Fruit fly (Drosophila melanogaster) whole organism, embryonic: ENCODE results near the gene lwr.
A peak's percentile ranks its signal among the peaks of the same experiment; 100 is the strongest.

Source experiments
- Asciz ChIP-seq: fragments of 200-800 bp; sonication (Bioruptor generic); optimal IDR thresholded peaks from 2 replicates; lab custom pipeline; 2017; ENCODE audit warnings: missing biosample characterization, mild to moderate bottlenecking, missing genetic modification characterization, missing genetic modification reagents
- Atf3 ChIP-seq: fragments of 200-800 bp; sonication (Bioruptor generic); optimal IDR thresholded peaks from 3 replicates; lab custom pipeline; 2016; ENCODE audit warnings: missing biosample characterization, missing genetic modification characterization
- Awh ChIP-seq: fragments of 200-800 bp; sonication (Bioruptor generic); IDR thresholded peaks from 2 replicates; pipeline ENCODE4, ENCODE4 v1.3.6; 2022; ENCODE audit warnings: missing biosample characterization, missing genetic modification characterization
- BtbVII ChIP-seq: fragments of 200-800 bp; sonication (Bioruptor generic); optimal IDR thresholded peaks from 3 replicates; lab custom pipeline; 2017; ENCODE audit warnings: missing biosample characterization, mild to moderate bottlenecking, missing genetic modification characterization
- CG12659 ChIP-seq: fragments of 200-800 bp; sonication (Bioruptor generic); optimal IDR thresholded peaks from 3 replicates; lab custom pipeline; 2017; ENCODE audit warnings: mild to moderate bottlenecking, missing biosample characterization, missing genetic modification reagents, missing genetic modification characterization
- CG14667 ChIP-seq: fragments of 200-800 bp; sonication (Bioruptor generic); IDR thresholded peaks from 2 replicates; pipeline ENCODE4 v1.3.6; 2022; ENCODE audit warnings: missing biosample characterization, missing genetic modification characterization
- CG14860 ChIP-seq: fragments of 200-800 bp; sonication (Bioruptor generic); IDR thresholded peaks from 3 replicates; pipeline ENCODE4 v1.3.6; 2022; ENCODE audit warnings: missing biosample characterization, missing genetic modification characterization; ENCODE audit not compliant: partially characterized antibody
- CG18476 ChIP-seq: fragments of 200-800 bp; sonication (Bioruptor generic); optimal IDR thresholded peaks from 2 replicates; lab custom pipeline; 2016; ENCODE audit warnings: missing biosample characterization, mild to moderate bottlenecking, missing genetic modification characterization
- CG2202 ChIP-seq: fragments of 200-800 bp; sonication (Bioruptor generic); optimal IDR thresholded peaks from 2 replicates; lab custom pipeline; 2018; ENCODE audit warnings: missing biosample characterization, mild to moderate bottlenecking, missing genetic modification characterization
- CG30403 ChIP-seq: fragments of 200-800 bp; sonication (Bioruptor generic); optimal IDR thresholded peaks from 3 replicates; lab custom pipeline; 2016; ENCODE audit warnings: missing biosample characterization, missing genetic modification characterization
- CG32532 ChIP-seq: fragments of 200-800 bp; sonication (Bioruptor generic); IDR thresholded peaks from 2 replicates; pipeline ENCODE4 v1.3.6; 2022; ENCODE audit warnings: missing biosample characterization, missing genetic modification characterization
- CG4707 ChIP-seq: fragments of 200-800 bp; sonication (Bioruptor generic); optimal IDR thresholded peaks from 2 replicates; lab custom pipeline; 2018; ENCODE audit warnings: missing biosample characterization, mild to moderate bottlenecking, missing genetic modification characterization, moderate library complexity
- CG4730 ChIP-seq: fragments of 200-800 bp; sonication (Bioruptor generic); IDR thresholded peaks from 2 replicates; pipeline ENCODE4 v1.3.6; 2022; ENCODE audit warnings: missing biosample characterization, missing genetic modification characterization
- CG6689 ChIP-seq: fragments of 200-800 bp; sonication (Bioruptor generic); IDR thresholded peaks from 2 replicates; pipeline ENCODE4 v1.3.6; 2022; ENCODE audit warnings: missing biosample characterization, missing genetic modification characterization
- CG6813 ChIP-seq: fragments of 200-800 bp; sonication (Bioruptor generic); optimal IDR thresholded peaks from 2 replicates; lab custom pipeline; 2017; ENCODE audit warnings: missing biosample characterization, missing genetic modification characterization, mild to moderate bottlenecking, moderate library complexity, missing genetic modification reagents
- CG7271 ChIP-seq: fragments of 200-800 bp; sonication (Bioruptor generic); optimal IDR thresholded peaks from 2 replicates; lab custom pipeline; 2018; ENCODE audit warnings: missing biosample characterization, mild to moderate bottlenecking, missing genetic modification characterization, moderate library complexity
- Chrac-16 ChIP-seq: fragments of 200-800 bp; sonication (Bioruptor generic); optimal IDR thresholded peaks from 3 replicates; lab custom pipeline; 2016; ENCODE audit warnings: missing biosample characterization, missing genetic modification characterization
- CoRest ChIP-seq: fragments of 200-800 bp; sonication (Bioruptor generic); optimal IDR thresholded peaks from 3 replicates; lab custom pipeline; 2018; ENCODE audit warnings: missing biosample characterization, mild to moderate bottlenecking, missing genetic modification characterization, moderate library complexity
- Dp ChIP-seq: fragments of 200-800 bp; sonication (Bioruptor generic); optimal IDR thresholded peaks from 2 replicates; lab custom pipeline; 2018; ENCODE audit warnings: missing biosample characterization, mild to moderate bottlenecking, missing genetic modification characterization, moderate library complexity
- Fer2 ChIP-seq: fragments of 200-800 bp; sonication (Bioruptor generic); optimal IDR thresholded peaks from 2 replicates; lab custom pipeline; 2018; ENCODE audit warnings: missing biosample characterization, mild to moderate bottlenecking, missing genetic modification characterization, moderate library complexity
- Gsc ChIP-seq: fragments of 200-800 bp; sonication (Bioruptor generic); IDR thresholded peaks from 2 replicates; pipeline ENCODE4 v1.3.6; 2022; ENCODE audit warnings: missing biosample characterization, missing genetic modification characterization
- Hey ChIP-seq: fragments of 200-800 bp; sonication (Bioruptor generic); optimal IDR thresholded peaks from 3 replicates; lab custom pipeline; 2018; ENCODE audit warnings: missing biosample characterization, mild to moderate bottlenecking, missing genetic modification characterization
- Mad ChIP-seq: fragments of 200-800 bp; sonication (Bioruptor generic); optimal IDR thresholded peaks from 2 replicates; lab custom pipeline; 2016; ENCODE audit warnings: missing biosample characterization, missing genetic modification characterization
- Oli ChIP-seq: fragments of 200-800 bp; sonication (Bioruptor generic); optimal IDR thresholded peaks from 2 replicates; lab custom pipeline; 2018; ENCODE audit warnings: missing biosample characterization, mild to moderate bottlenecking, missing genetic modification characterization, moderate library complexity
- Pdp1 ChIP-seq, 2 experiments: fragments of 200-800 bp; sonication (Bioruptor generic); optimal IDR thresholded peaks; 3 replicates each; lab custom pipeline; 2016; ENCODE audit warnings: missing biosample characterization in 2 of 2, missing genetic modification characterization in 2 of 2, mild to moderate bottlenecking in 1 of 2, moderate library complexity in 1 of 2
- Sox100B ChIP-seq: fragments of 200-800 bp; sonication (Bioruptor generic); optimal IDR thresholded peaks from 3 replicates; lab custom pipeline; 2018; ENCODE audit warnings: missing biosample characterization, mild to moderate bottlenecking, missing genetic modification characterization
- Trl ChIP-seq, 3 experiments: fragments of >200 bp in 2 of 3; fragments of 200-800 bp in 1 of 3; sonication (Bioruptor generic) in 1 of 3; optimal IDR thresholded peaks; 2 replicates in 1 of 3; 3 replicates in 2 of 3; lab custom pipeline; 2016 to 2017; ENCODE audit warnings: missing biosample characterization in 1 of 3, missing genetic modification characterization in 1 of 3
- Xbp1 ChIP-seq: fragments of 200-800 bp; sonication (Bioruptor generic); optimal IDR thresholded peaks from 3 replicates; lab custom pipeline; 2016; ENCODE audit warnings: missing biosample characterization, mild to moderate bottlenecking, missing genetic modification characterization
- bab2 ChIP-seq: fragments of 200-800 bp; sonication (Bioruptor generic); optimal IDR thresholded peaks from 2 replicates; lab custom pipeline; 2016; ENCODE audit warnings: missing biosample characterization, missing genetic modification characterization
- ci ChIP-seq: fragments of 200-800 bp; sonication (Bioruptor generic); IDR thresholded peaks from 3 replicates; pipeline ENCODE4 v1.3.6; 2022; ENCODE audit warnings: missing biosample characterization, missing genetic modification characterization
- croc ChIP-seq: fragments of 200-800 bp; sonication (Bioruptor generic); conservative IDR thresholded peaks from 3 replicates; pipeline ENCODE4 v1.3.6; 2022; ENCODE audit warnings: missing biosample characterization, missing genetic modification characterization
- disco-r ChIP-seq: fragments of 200-800 bp; sonication (Bioruptor generic); optimal IDR thresholded peaks from 2 replicates; lab custom pipeline; 2016; ENCODE audit warnings: missing biosample characterization, missing genetic modification characterization
- dmrt99B ChIP-seq: fragments of 200-800 bp; sonication (Bioruptor generic); optimal IDR thresholded peaks from 2 replicates; lab custom pipeline; 2018; ENCODE audit warnings: missing biosample characterization, mild to moderate bottlenecking, missing genetic modification characterization, moderate library complexity
- dysf ChIP-seq: fragments of 200-800 bp; sonication (Bioruptor generic); IDR thresholded peaks from 3 replicates; pipeline ENCODE4 v1.3.6; 2022; ENCODE audit warnings: missing biosample characterization, missing genetic modification characterization
- esg ChIP-seq: fragments of 200-800 bp; sonication (Bioruptor generic); conservative IDR thresholded peaks from 2 replicates; pipeline ENCODE4 v1.3.6; 2022; ENCODE audit warnings: missing biosample characterization, missing genetic modification characterization
- gro ChIP-seq: fragments of 200-800 bp; sonication (Bioruptor generic); optimal IDR thresholded peaks from 2 replicates; lab custom pipeline; 2016; ENCODE audit warnings: missing biosample characterization, missing genetic modification characterization
- hb ChIP-seq: fragments of 200-800 bp; sonication (Bioruptor generic); IDR thresholded peaks from 3 replicates; pipeline ENCODE4 v1.3.6; 2022; ENCODE audit warnings: missing biosample characterization, missing genetic modification characterization; ENCODE audit not compliant: partially characterized antibody
- hbn ChIP-seq: fragments of 200-800 bp; sonication (Bioruptor generic); IDR thresholded peaks from 2 replicates; pipeline ENCODE4 v1.3.6; 2022; ENCODE audit warnings: missing biosample characterization, missing genetic modification characterization; ENCODE audit not compliant: partially characterized antibody
- hth ChIP-seq: fragments of >200 bp; optimal IDR thresholded peaks from 2 replicates; lab custom pipeline; 2017; ENCODE audit warnings: inconsistent platforms
- lab ChIP-seq: fragments of 200-800 bp; sonication (Bioruptor generic); optimal IDR thresholded peaks from 3 replicates; lab custom pipeline; 2017; ENCODE audit warnings: missing biosample characterization, missing genetic modification characterization, mild to moderate bottlenecking, moderate library complexity, missing genetic modification reagents
- lilli ChIP-seq: fragments of 200-800 bp; sonication (Bioruptor generic); optimal IDR thresholded peaks from 3 replicates; lab custom pipeline; 2016; ENCODE audit warnings: missing biosample characterization, missing genetic modification characterization
- pan ChIP-seq, 4 experiments: fragments of >200 bp in 3 of 4; fragments of 200-800 bp in 1 of 4; sonication (Bioruptor generic) in 1 of 4; optimal IDR thresholded peaks in 3 of 4; IDR thresholded peaks in 1 of 4; 2 replicates each; pipeline versions ENCODE4 v1.3.6 to Lab custom; 2017 to 2022; ENCODE audit warnings: missing biosample characterization in 2 of 4, missing genetic modification characterization in 2 of 4, mixed read lengths in 1 of 4
- pho ChIP-seq: fragments of 200-800 bp; sonication (Bioruptor generic); optimal IDR thresholded peaks from 2 replicates; lab custom pipeline; 2016; ENCODE audit warnings: missing biosample characterization, missing genetic modification characterization
- pum ChIP-seq: fragments of 200-800 bp; sonication (Bioruptor generic); optimal IDR thresholded peaks from 2 replicates; lab custom pipeline; 2016; ENCODE audit warnings: missing biosample characterization, missing genetic modification characterization
- slou ChIP-seq: fragments of 200-800 bp; sonication (Bioruptor generic); optimal IDR thresholded peaks from 3 replicates; lab custom pipeline; 2016; ENCODE audit warnings: missing biosample characterization, missing genetic modification characterization
- sna ChIP-seq: fragments of 200-800 bp; sonication (Bioruptor generic); IDR thresholded peaks from 2 replicates; pipeline ENCODE4 v1.3.6; 2022; ENCODE audit warnings: missing biosample characterization, missing genetic modification characterization; ENCODE audit not compliant: partially characterized antibody
- tin ChIP-seq: fragments of 200-800 bp; sonication (Bioruptor generic); optimal IDR thresholded peaks from 3 replicates; lab custom pipeline; 2016; ENCODE audit warnings: missing biosample characterization, missing genetic modification characterization
- tna ChIP-seq: fragments of 200-800 bp; sonication (Bioruptor generic); IDR thresholded peaks from 2 replicates; pipeline ENCODE4 v1.3.6; 2022; ENCODE audit warnings: missing biosample characterization, missing genetic modification characterization; ENCODE audit not compliant: partially characterized antibody
- vvl ChIP-seq: fragments of 200-800 bp; sonication (Bioruptor generic); IDR thresholded peaks from 2 replicates; pipeline ENCODE4 v1.3.6; 2022; ENCODE audit warnings: missing biosample characterization, missing genetic modification characterization

The lwr gene

DNA sequence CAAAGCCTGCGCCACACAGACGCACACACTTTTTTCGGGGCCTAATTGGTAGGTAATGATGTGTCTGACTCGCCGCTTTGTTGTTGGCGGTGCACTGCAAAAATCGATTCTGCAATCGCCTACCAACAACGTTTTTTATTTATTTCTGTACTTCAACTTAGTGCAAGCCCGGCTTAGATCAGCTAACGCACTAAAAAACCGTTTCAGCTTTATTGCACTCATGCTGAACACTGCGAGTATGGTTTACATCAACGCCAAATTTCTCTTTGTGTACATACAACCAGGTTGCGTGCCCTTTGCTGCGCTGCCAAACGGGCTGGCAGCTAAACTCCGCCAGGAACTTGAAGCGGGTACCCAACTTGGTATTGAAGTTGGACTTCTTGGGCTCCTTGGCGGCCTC, 12.1 kb downstream of the lwr start:
- TF ChIP-seq CG4707 = no peak
- TF ChIP-seq tna (GFP tag; lab: Robert Waterston, UW) = no peak
- no peak for TF ChIP-seq Fer2 (tag; lab: Kevin White, UChicago)
- TF ChIP-seq pum (GFP tag; lab: Kevin White, UChicago) = peak; percentile 7
- TF ChIP-seq tin (GFP tag; lab: Kevin White, UChicago) = peak; percentile 33
- TF ChIP-seq sna = no peak
- TF ChIP-seq hbn (GFP tag; lab: Robert Waterston, UW) = no peak
- no peak for TF ChIP-seq hth
- peak; percentile 34; the same call in 1 of the 3 replicates for TF ChIP-seq dysf (GFP tag; lab: Robert Waterston, UW)
- no peak for TF ChIP-seq CG2202
- TF ChIP-seq CG7271 (tag; lab: Kevin White, UChicago) = no peak
- 0 out of 3 replicates have a peak, but pooled peaks have one; percentile 47 for TF ChIP-seq ci
- TF ChIP-seq disco-r = no peak
- no peak for TF ChIP-seq Dp (GFP tag; lab: Kevin White, UChicago)
- no peak for TF ChIP-seq BtbVII
- TF ChIP-seq pan (optimal IDR thresholded peaks at IDR 0.05; lab: Kevin White, UChicago) = no peak
- TF ChIP-seq pan (GFP tag; optimal IDR thresholded peaks at IDR 0.05 in 1 of 2, IDR thresholded peaks at IDR 0.05 in 1 of 2) = peak in 1 of 2 experiments; percentile 6
- no peak for TF ChIP-seq CG14860 (GFP tag; lab: Robert Waterston, UW)
- peak; percentile 41; the same call in 1 of the 2 replicates for TF ChIP-seq CG32532 (GFP tag; lab: Robert Waterston, UW)
- TF ChIP-seq CoRest (tag; lab: Kevin White, UChicago) = peak; percentile 10
- peak in 1 of 2 experiments; percentile 30 for TF ChIP-seq Pdp1 (GFP tag; optimal IDR thresholded peaks at IDR 0.05; lab: Kevin White, UChicago)
- peak; percentile 19 for TF ChIP-seq Chrac-16 (GFP tag; lab: Kevin White, UChicago)
- no peak for TF ChIP-seq CG12659 (GFP tag; lab: Kevin White, UChicago)
- TF ChIP-seq Oli = peak; percentile 4
- no peak for TF ChIP-seq gro (GFP tag; lab: Kevin White, UChicago)
- no peak for TF ChIP-seq CG4730
- no peak for TF ChIP-seq hb (GFP tag; lab: Robert Waterston, UW)
- TF ChIP-seq Gsc (GFP tag; lab: Robert Waterston, UW) = no peak
- no peak for TF ChIP-seq CG14667 (GFP tag; lab: Robert Waterston, UW)
- TF ChIP-seq esg (GFP tag; lab: Robert Waterston, UW) = peak; percentile 34; the same call in 1 of the 2 replicates
- TF ChIP-seq Trl (optimal IDR thresholded peaks at IDR 0.05; lab: Kevin White, UChicago) = no peak
- TF ChIP-seq Trl (GFP tag; optimal IDR thresholded peaks at IDR 0.05; lab: Kevin White, UChicago) = peak; percentile 28
- no peak for TF ChIP-seq Mad
- TF ChIP-seq lab (GFP tag; lab: Kevin White, UChicago) = peak; percentile 4
- no peak for TF ChIP-seq CG6689 (GFP tag; lab: Robert Waterston, UW)
- TF ChIP-seq Awh = 0 out of 2 replicates have a peak, but pooled peaks have one; percentile 19
- peak; percentile 39 for TF ChIP-seq lilli (GFP tag; lab: Kevin White, UChicago)
- TF ChIP-seq CG30403 = peak; percentile 11
- TF ChIP-seq Hey = no peak
- TF ChIP-seq Sox100B (GFP tag; lab: Kevin White, UChicago) = no peak
- TF ChIP-seq Asciz (GFP tag; lab: Kevin White, UChicago) = no peak
- peak; percentile 35 for TF ChIP-seq dmrt99B (tag; lab: Kevin White, UChicago)
- TF ChIP-seq croc (GFP tag; lab: Robert Waterston, UW) = no peak
- TF ChIP-seq CG18476 (GFP tag; lab: Kevin White, UChicago) = no peak
- no peak for TF ChIP-seq pho
- TF ChIP-seq bab2 (GFP tag; lab: Kevin White, UChicago) = no peak
- TF ChIP-seq slou (GFP tag; lab: Kevin White, UChicago) = no peak
- TF ChIP-seq Xbp1 (GFP tag; lab: Kevin White, UChicago) = peak; percentile 47
- 0 out of 2 replicates have a peak, but pooled peaks have one; percentile 22 for TF ChIP-seq vvl (GFP tag; lab: Robert Waterston, UW)
- no peak for TF ChIP-seq Atf3 (GFP tag; lab: Kevin White, UChicago)
- TF ChIP-seq CG6813 = no peak
